Fruit fly (Drosophila melanogaster): ENCODE measurements around the gene CG14903.

dm6 chr3R:16545705-16546104, 27.8 kb downstream of the CG14903 start:
- TF ChIP-seq Blimp-1 (GFP tag; optimal IDR thresholded peaks at IDR 0.05): no peak
- TF ChIP-seq Sox14 (GFP tag; optimal IDR thresholded peaks at IDR 0.05): no peak
- no peak for TF ChIP-seq eg (GFP tag; IDR thresholded peaks at IDR 0.05)
- TF ChIP-seq Eip78C (GFP tag): peak; percentile 35
- TF ChIP-seq Met (GFP tag; optimal IDR thresholded peaks at IDR 0.05): no peak
- no peak for TF ChIP-seq CG16779 (tag; optimal IDR thresholded peaks at IDR 0.05)
- TF ChIP-seq CG11294 (GFP tag; IDR thresholded peaks at IDR 0.05): no peak
- no peak for TF ChIP-seq cyc (GFP tag; optimal IDR thresholded peaks at IDR 0.05)

Measured in whole organism, prepupa.